Fruit fly (Drosophila melanogaster) whole organism, embryonic: Measurements from ENCODE around the gene Cralbp.

Experiments
- Asciz ChIP-seq: fragments of 200-800 bp; sonication (Bioruptor generic); optimal IDR thresholded peaks from 2 replicates; lab custom pipeline; 2017; ENCODE audit warnings: missing biosample characterization, mild to moderate bottlenecking, missing genetic modification characterization, missing genetic modification reagents
- BEAF-32 ChIP-seq: fragments of 200-800 bp; sonication (Bioruptor generic); optimal IDR thresholded peaks from 3 replicates; lab custom pipeline; 2017; ENCODE audit warnings: missing biosample characterization, missing genetic modification characterization, mild to moderate bottlenecking, moderate library complexity, missing genetic modification reagents
- Bgb ChIP-seq: fragments of 200-800 bp; sonication (Bioruptor generic); IDR thresholded peaks from 2 replicates; pipeline ENCODE4 v1.3.6; 2022; ENCODE audit warnings: missing biosample characterization, missing genetic modification characterization; ENCODE audit not compliant: partially characterized antibody
- CG11560 ChIP-seq: fragments of 200-800 bp; sonication (Bioruptor generic); IDR thresholded peaks from 3 replicates; pipeline ENCODE4 v1.3.6; 2022; ENCODE audit warnings: missing biosample characterization, missing genetic modification characterization
- CG12155 ChIP-seq: fragments of 200-800 bp; sonication (Bioruptor generic); optimal IDR thresholded peaks from 3 replicates; lab custom pipeline; 2016; ENCODE audit warnings: missing biosample characterization, missing genetic modification characterization
- CG12299 ChIP-seq: fragments of 200-800 bp; sonication (Bioruptor generic); optimal IDR thresholded peaks from 2 replicates; lab custom pipeline; 2018; ENCODE audit warnings: missing biosample characterization, mild to moderate bottlenecking, missing genetic modification characterization
- CG12391 ChIP-seq: fragments of 200-800 bp; sonication (Bioruptor generic); optimal IDR thresholded peaks from 3 replicates; lab custom pipeline; 2018; ENCODE audit warnings: missing biosample characterization, mild to moderate bottlenecking, missing genetic modification characterization, moderate library complexity
- CG13894 ChIP-seq: fragments of 200-800 bp; sonication (Bioruptor generic); optimal IDR thresholded peaks from 3 replicates; lab custom pipeline; 2018; ENCODE audit warnings: missing biosample characterization, mild to moderate bottlenecking, missing genetic modification characterization, moderate library complexity
- CG14050 ChIP-seq: fragments of 200-800 bp; sonication (Bioruptor generic); IDR thresholded peaks from 3 replicates; pipeline ENCODE4 v1.3.6; 2022; ENCODE audit warnings: missing biosample characterization, missing genetic modification characterization
- CG16863 ChIP-seq: fragments of 200-800 bp; sonication (Bioruptor generic); optimal IDR thresholded peaks from 3 replicates; lab custom pipeline; 2016; ENCODE audit warnings: missing biosample characterization, missing genetic modification characterization
- CG17385 ChIP-seq: fragments of 200-800 bp; sonication (Bioruptor generic); optimal IDR thresholded peaks from 3 replicates; lab custom pipeline; 2018; ENCODE audit warnings: missing biosample characterization, mild to moderate bottlenecking, missing genetic modification characterization
- CG31365 ChIP-seq: fragments of 200-800 bp; sonication (Bioruptor generic); optimal IDR thresholded peaks from 2 replicates; lab custom pipeline; 2018; ENCODE audit warnings: missing biosample characterization, mild to moderate bottlenecking, missing genetic modification characterization
- CG34422 ChIP-seq: fragments of 200-800 bp; sonication (Bioruptor generic); IDR thresholded peaks from 3 replicates; pipeline ENCODE4 v1.3.6; 2022; ENCODE audit warnings: missing biosample characterization, missing genetic modification characterization
- CG3838 ChIP-seq: fragments of 200-800 bp; sonication (Bioruptor generic); optimal IDR thresholded peaks from 3 replicates; lab custom pipeline; 2016; ENCODE audit warnings: missing biosample characterization, missing genetic modification characterization
- CG4282 ChIP-seq: fragments of 200-800 bp; sonication (Bioruptor generic); optimal IDR thresholded peaks from 2 replicates; lab custom pipeline; 2016; ENCODE audit warnings: missing biosample characterization, missing genetic modification characterization
- CG8290 ChIP-seq, 3 experiments: fragments of 200-800 bp; sonication (Bioruptor generic); optimal IDR thresholded peaks; 2 replicates each; lab custom pipeline; 2016 to 2019; ENCODE audit warnings: missing biosample characterization in 3 of 3, missing genetic modification characterization in 3 of 3, mild to moderate bottlenecking in 2 of 3, moderate library complexity in 1 of 3
- CG9609 ChIP-seq: fragments of 200-800 bp; sonication (Bioruptor generic); optimal IDR thresholded peaks from 3 replicates; lab custom pipeline; 2016; ENCODE audit warnings: missing biosample characterization, missing genetic modification characterization
- CTCF ChIP-seq: fragments of 200-800 bp; sonication (Bioruptor generic); optimal IDR thresholded peaks from 2 replicates; lab custom pipeline; 2017; ENCODE audit warnings: missing biosample characterization, mild to moderate bottlenecking, missing genetic modification characterization, moderate library complexity
- Dll ChIP-seq: fragments of 200-800 bp; sonication (Bioruptor generic); IDR thresholded peaks from 4 replicates; pipeline ENCODE4 v1.3.6; 2022; ENCODE audit warnings: missing biosample characterization, missing genetic modification characterization; ENCODE audit not compliant: partially characterized antibody
- GATAe ChIP-seq: fragments of 200-800 bp; sonication (Bioruptor generic); conservative IDR thresholded peaks from 2 replicates; pipeline ENCODE4 v1.3.6; 2022; ENCODE audit warnings: missing biosample characterization, missing genetic modification characterization
- Hand ChIP-seq: fragments of 200-800 bp; sonication (Bioruptor generic); optimal IDR thresholded peaks from 2 replicates; lab custom pipeline; 2017; ENCODE audit warnings: mild to moderate bottlenecking, missing biosample characterization, missing genetic modification reagents, missing genetic modification characterization
- Neu2 ChIP-seq: fragments of 200-800 bp; sonication (Bioruptor generic); optimal IDR thresholded peaks from 3 replicates; lab custom pipeline; 2016; ENCODE audit warnings: missing biosample characterization, missing genetic modification characterization, borderline replicate concordance
- Sox100B ChIP-seq: fragments of 200-800 bp; sonication (Bioruptor generic); optimal IDR thresholded peaks from 3 replicates; lab custom pipeline; 2018; ENCODE audit warnings: missing biosample characterization, mild to moderate bottlenecking, missing genetic modification characterization
- Xbp1 ChIP-seq: fragments of 200-800 bp; sonication (Bioruptor generic); optimal IDR thresholded peaks from 3 replicates; lab custom pipeline; 2016; ENCODE audit warnings: missing biosample characterization, mild to moderate bottlenecking, missing genetic modification characterization
- al ChIP-seq: fragments of 200-800 bp; sonication (Bioruptor generic); IDR thresholded peaks from 2 replicates; pipeline ENCODE4 v1.3.6; 2022; ENCODE audit warnings: missing biosample characterization, missing genetic modification characterization
- aop ChIP-seq: fragments of 200-800 bp; sonication (Bioruptor generic); IDR thresholded peaks from 2 replicates; pipeline ENCODE4 v1.3.6; 2022; ENCODE audit warnings: missing biosample characterization, missing genetic modification characterization
- ase ChIP-seq: fragments of 200-800 bp; sonication (Bioruptor generic); IDR thresholded peaks from 3 replicates; pipeline ENCODE4 v1.3.6; 2022; ENCODE audit warnings: missing biosample characterization, missing genetic modification characterization
- az2 ChIP-seq: fragments of 200-800 bp; sonication (Bioruptor generic); optimal IDR thresholded peaks from 3 replicates; lab custom pipeline; 2016; ENCODE audit warnings: missing biosample characterization, missing genetic modification characterization
- chm ChIP-seq: fragments of 200-800 bp; sonication (Bioruptor generic); IDR thresholded peaks from 2 replicates; pipeline ENCODE4 v1.3.6; 2022; ENCODE audit warnings: missing biosample characterization, missing genetic modification characterization
- ci ChIP-seq: fragments of 200-800 bp; sonication (Bioruptor generic); IDR thresholded peaks from 3 replicates; pipeline ENCODE4 v1.3.6; 2022; ENCODE audit warnings: missing biosample characterization, missing genetic modification characterization
- crp ChIP-seq, 2 experiments: fragments of 200-800 bp; sonication (Bioruptor generic); optimal IDR thresholded peaks; 2 replicates in 1 of 2; 3 replicates in 1 of 2; lab custom pipeline; 2017; ENCODE audit warnings: missing biosample characterization in 2 of 2, missing genetic modification characterization in 2 of 2, mild to moderate bottlenecking in 1 of 2, moderate library complexity in 1 of 2
- fd102C ChIP-seq: fragments of 200-800 bp; sonication (Bioruptor generic); optimal IDR thresholded peaks from 2 replicates; lab custom pipeline; 2018; ENCODE audit warnings: missing biosample characterization, mild to moderate bottlenecking, missing genetic modification characterization, moderate library complexity
- grn ChIP-seq: fragments of 200-800 bp; sonication (Bioruptor generic); optimal IDR thresholded peaks from 3 replicates; lab custom pipeline; 2017; ENCODE audit warnings: missing biosample characterization, missing genetic modification characterization
- gro ChIP-seq: fragments of 200-800 bp; sonication (Bioruptor generic); optimal IDR thresholded peaks from 2 replicates; lab custom pipeline; 2016; ENCODE audit warnings: missing biosample characterization, missing genetic modification characterization
- jigr1 ChIP-seq: fragments of 200-800 bp; sonication (Bioruptor generic); IDR thresholded peaks from 3 replicates; pipeline ENCODE4 v1.3.6; 2022; ENCODE audit warnings: missing biosample characterization, missing genetic modification characterization
- ken ChIP-seq: fragments of 200-800 bp; sonication (Bioruptor generic); IDR thresholded peaks from 3 replicates; pipeline ENCODE4 v1.3.6; 2022; ENCODE audit warnings: missing biosample characterization, missing genetic modification characterization
- lola ChIP-seq, 3 experiments: fragments of >200 bp in 2 of 3; fragments of 200-800 bp in 1 of 3; sonication (Bioruptor generic) in 1 of 3; optimal IDR thresholded peaks; 2 replicates each; lab custom pipeline; 2017 to 2019; ENCODE audit warnings: missing biosample characterization in 3 of 3, missing genetic modification characterization in 3 of 3, mild to moderate bottlenecking in 1 of 3, moderate library complexity in 1 of 3
- nom ChIP-seq: fragments of 200-800 bp; sonication (Bioruptor generic); optimal IDR thresholded peaks from 2 replicates; lab custom pipeline; 2017; ENCODE audit warnings: missing biosample characterization, missing genetic modification characterization, mild to moderate bottlenecking, moderate library complexity, missing genetic modification reagents
- phol ChIP-seq: fragments of 200-800 bp; sonication (Bioruptor generic); optimal IDR thresholded peaks from 3 replicates; lab custom pipeline; 2018; ENCODE audit warnings: missing biosample characterization, mild to moderate bottlenecking, missing genetic modification characterization, moderate library complexity
- pum ChIP-seq: fragments of 200-800 bp; sonication (Bioruptor generic); optimal IDR thresholded peaks from 2 replicates; lab custom pipeline; 2016; ENCODE audit warnings: missing biosample characterization, missing genetic modification characterization
- schlank ChIP-seq: fragments of 200-800 bp; sonication (Bioruptor generic); optimal IDR thresholded peaks from 2 replicates; lab custom pipeline; 2018; ENCODE audit warnings: missing biosample characterization, mild to moderate bottlenecking, missing genetic modification characterization
- sd ChIP-seq: fragments of 200-800 bp; sonication (Bioruptor generic); optimal IDR thresholded peaks from 3 replicates; lab custom pipeline; 2018; ENCODE audit warnings: missing biosample characterization, mild to moderate bottlenecking, missing genetic modification characterization, moderate library complexity
- sens ChIP-seq: fragments of 200-800 bp; sonication (Bioruptor generic); peaks from one replicate; lab custom pipeline; 2016; ENCODE audit warnings: missing biosample characterization, missing genetic modification characterization
- slp2 ChIP-seq: fragments of 200-800 bp; sonication (Bioruptor generic); optimal IDR thresholded peaks from 2 replicates; lab custom pipeline; 2016; ENCODE audit warnings: missing biosample characterization, missing genetic modification characterization
- tll ChIP-seq, 2 experiments: fragments of 200-800 bp in 1 of 2; fragments of >200 bp in 1 of 2; sonication (Bioruptor generic) in 1 of 2; optimal IDR thresholded peaks; 2 replicates each; lab custom pipeline; 2017 to 2019; ENCODE audit warnings: missing biosample characterization in 2 of 2, missing genetic modification characterization in 2 of 2, mild to moderate bottlenecking in 1 of 2, moderate library complexity in 1 of 2
- twi ChIP-seq: fragments of 200-800 bp; optimal IDR thresholded peaks from 2 replicates; lab custom pipeline; 2019; ENCODE audit warnings: missing biosample characterization, mild to moderate bottlenecking, missing genetic modification characterization, moderate library complexity
- unpg ChIP-seq: fragments of 200-800 bp; sonication (Bioruptor generic); optimal IDR thresholded peaks from 3 replicates; lab custom pipeline; 2018; ENCODE audit warnings: missing biosample characterization, mild to moderate bottlenecking, missing genetic modification characterization, moderate library complexity
- wor ChIP-seq: fragments of 200-800 bp; sonication (Bioruptor generic); IDR thresholded peaks from 2 replicates; pipeline ENCODE4 v1.3.6; 2022; ENCODE audit warnings: missing biosample characterization, missing genetic modification characterization
- z ChIP-seq: fragments of 200-800 bp; sonication (Bioruptor generic); IDR thresholded peaks from 3 replicates; pipeline ENCODE4 v1.3.6; 2022; ENCODE audit warnings: missing biosample characterization, missing genetic modification characterization
- zen2 ChIP-seq: fragments of 200-800 bp; sonication (Bioruptor generic); IDR thresholded peaks from 3 replicates; pipeline ENCODE4 v1.3.6; 2022; ENCODE audit warnings: missing biosample characterization, missing genetic modification characterization; ENCODE audit not compliant: partially characterized antibody

Gene Cralbp

DNA sequence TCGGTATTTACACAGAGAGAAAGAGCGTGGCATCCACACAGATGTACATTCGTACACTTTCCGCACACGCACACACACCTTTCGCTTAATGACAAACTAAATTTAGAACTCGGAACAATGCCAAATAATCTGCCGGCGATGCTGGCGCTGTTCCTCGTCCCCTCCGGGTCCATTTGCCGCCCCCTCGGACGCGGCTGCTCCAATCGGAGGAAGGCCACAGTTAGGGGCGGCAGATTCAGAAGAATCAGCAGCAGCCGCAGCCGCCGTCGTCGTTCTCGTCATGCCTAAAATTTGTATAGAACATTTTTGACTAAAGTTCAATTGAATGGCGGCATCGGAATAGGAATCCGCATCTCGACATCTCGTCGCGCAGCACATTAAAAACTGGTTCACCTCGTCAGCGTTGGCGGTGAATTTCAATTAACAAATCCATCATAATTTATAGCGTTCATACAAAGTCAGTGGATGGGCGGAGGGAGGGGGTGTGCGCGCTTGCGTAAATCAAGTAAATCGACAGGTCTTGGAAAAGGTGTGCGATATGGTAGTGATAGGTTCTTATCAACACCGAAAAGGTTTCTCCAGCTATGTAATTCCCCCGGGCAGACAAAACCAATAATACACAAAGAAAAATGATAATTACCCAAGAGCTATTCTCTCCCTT is 22.2 kb upstream of the Cralbp start (continued):
- no peak for TF ChIP-seq al (GFP tag; lab: Robert Waterston, UW)
- no peak for TF ChIP-seq CG12391 (tag; lab: Kevin White, UChicago)
- TF ChIP-seq CG3838 (GFP tag; lab: Kevin White, UChicago), result no peak
- TF ChIP-seq CG4282 (GFP tag; lab: Kevin White, UChicago), result no peak
- no peak for TF ChIP-seq fd102C (GFP tag; lab: Kevin White, UChicago)
- TF ChIP-seq BEAF-32, result no peak
- peak; percentile 9 for TF ChIP-seq gro (GFP tag; lab: Kevin White, UChicago)
- no peak for TF ChIP-seq Xbp1 (GFP tag; lab: Kevin White, UChicago)
- TF ChIP-seq schlank (tag; lab: Kevin White, UChicago), result no peak
- TF ChIP-seq CG34422 (GFP tag; lab: Robert Waterston, UW), result no peak
- TF ChIP-seq sd (tag; lab: Kevin White, UChicago), result peak; percentile 72
- no peak for TF ChIP-seq tll (GFP tag; optimal IDR thresholded peaks at IDR 0.05; lab: Kevin White, UChicago)
- TF ChIP-seq CG9609 (GFP tag; lab: Kevin White, UChicago), result no peak
- TF ChIP-seq slp2, result no peak
- no peak for TF ChIP-seq CG17385
- no peak for TF ChIP-seq Dll (GFP tag; lab: Robert Waterston, UW)
- TF ChIP-seq Neu2 (GFP tag; lab: Kevin White, UChicago), result no peak
- TF ChIP-seq jigr1 (GFP tag; lab: Robert Waterston, UW), result no peak
- no peak for TF ChIP-seq CG11560 (tag; lab: Robert Waterston, UW)
- no peak for TF ChIP-seq wor (GFP tag; lab: Robert Waterston, UW)
- TF ChIP-seq Hand (GFP tag; lab: Kevin White, UChicago), result no peak
- TF ChIP-seq crp (GFP tag; optimal IDR thresholded peaks at IDR 0.05; lab: Kevin White, UChicago), result no peak
- no peak for TF ChIP-seq twi (tag; lab: Kevin White, UChicago)
- TF ChIP-seq CTCF, result no peak
- no peak for TF ChIP-seq CG14050
- TF ChIP-seq aop (GFP tag; lab: Robert Waterston, UW), result no peak
- TF ChIP-seq unpg (GFP tag; lab: Kevin White, UChicago), result no peak
- TF ChIP-seq CG12155 (GFP tag; lab: Kevin White, UChicago), result no peak
- no peak for TF ChIP-seq Bgb (GFP tag; lab: Robert Waterston, UW)
- 0 out of 2 replicates have a peak, but pooled peaks have one; percentile 7 for TF ChIP-seq chm (GFP tag; lab: Robert Waterston, UW)
- TF ChIP-seq lola (GFP tag; optimal IDR thresholded peaks at IDR 0.05; lab: Kevin White, UChicago), result no peak
- peak; percentile 12 for TF ChIP-seq Asciz (GFP tag; lab: Kevin White, UChicago)
- TF ChIP-seq CG13894 (tag; lab: Kevin White, UChicago), result no peak
- no peak for TF ChIP-seq CG12299
- TF ChIP-seq grn (GFP tag; lab: Kevin White, UChicago), result peak; percentile 46
- TF ChIP-seq GATAe (GFP tag; lab: Robert Waterston, UW), result peak; percentile 24; the same call in 1 of the 2 replicates
- TF ChIP-seq CG16863, result no peak
- no peak for TF ChIP-seq CG31365 (tag; lab: Kevin White, UChicago)
- no peak for TF ChIP-seq phol
- no peak for TF ChIP-seq pum (GFP tag; lab: Kevin White, UChicago)
- no peak for TF ChIP-seq CG8290 (GFP tag; optimal IDR thresholded peaks at IDR 0.05; lab: Kevin White, UChicago)
- TF ChIP-seq CG8290 (tag; optimal IDR thresholded peaks at IDR 0.05; lab: Kevin White, UChicago), result no peak
- TF ChIP-seq ci (GFP tag; lab: Robert Waterston, UW), result peak; percentile 32; the same call in 1 of the 3 replicates
- TF ChIP-seq Sox100B (GFP tag; lab: Kevin White, UChicago), result no peak
- TF ChIP-seq ase (GFP tag; lab: Robert Waterston, UW), result no peak
- no peak for TF ChIP-seq z (GFP tag; lab: Robert Waterston, UW)
- no peak for TF ChIP-seq sens (GFP tag; lab: Kevin White, UChicago)
- TF ChIP-seq az2 (GFP tag; lab: Kevin White, UChicago), result no peak
- TF ChIP-seq ken (GFP tag; lab: Robert Waterston, UW), result no peak
- no peak for TF ChIP-seq nom (GFP tag; lab: Kevin White, UChicago)
- no peak for TF ChIP-seq zen2 (GFP tag; lab: Robert Waterston, UW)
